Fruit fly (Drosophila melanogaster) whole organism, wandering third instar larva: ENCODE data around the gene CG14253.

Source experiments
- CG9705 ChIP-seq: fragments of 200-800 bp; sonication (Bioruptor generic); optimal IDR thresholded peaks from 2 replicates; lab custom pipeline; 2018; ENCODE audit warnings: missing biosample characterization, mild to moderate bottlenecking, missing genetic modification characterization
- CrebA ChIP-seq: fragments of 200-800 bp; sonication (Bioruptor generic); optimal IDR thresholded peaks from 2 replicates; lab custom pipeline; 2016; ENCODE audit warnings: missing biosample characterization, mild to moderate bottlenecking, missing genetic modification characterization, borderline replicate concordance
- Dfd ChIP-seq: fragments of >200 bp; optimal IDR thresholded peaks from 2 replicates; lab custom pipeline; 2017; ENCODE audit warnings: missing biosample characterization, missing genetic modification characterization
- Dif ChIP-seq: fragments of 200-275, 200-300 bp; sonication (Bioruptor generic); optimal IDR thresholded peaks from 2 replicates; lab custom pipeline; 2018; ENCODE audit warnings: missing biosample characterization, missing genetic modification characterization; ENCODE audit not compliant: partially characterized antibody
- GATAd ChIP-seq: sonication (Bioruptor generic); optimal IDR thresholded peaks from 2 replicates; lab custom pipeline; 2016; ENCODE audit warnings: missing biosample characterization, missing genetic modification characterization
- HLH106 ChIP-seq: fragments of 200-800 bp; optimal IDR thresholded peaks from 3 replicates; lab custom pipeline; 2019; ENCODE audit warnings: missing biosample characterization, mild to moderate bottlenecking, missing genetic modification characterization, moderate library complexity
- Hr78 ChIP-seq: fragments of >200 bp; optimal IDR thresholded peaks from 2 replicates; lab custom pipeline; 2017; ENCODE audit warnings: missing biosample characterization, missing genetic modification characterization
- Jra ChIP-seq: sonication (Bioruptor generic); optimal IDR thresholded peaks from 2 replicates; lab custom pipeline; 2016; ENCODE audit warnings: missing biosample characterization, missing genetic modification characterization
- Mio ChIP-seq: sonication (Bioruptor generic); optimal IDR thresholded peaks from 2 replicates; lab custom pipeline; 2016; ENCODE audit warnings: missing biosample characterization, missing genetic modification characterization
- N ChIP-seq: fragments of >200 bp; optimal IDR thresholded peaks from 2 replicates; lab custom pipeline; 2018; ENCODE audit warnings: missing biosample characterization, missing external identifiers, missing genetic modification characterization
- OdsH ChIP-seq: fragments of 200-800 bp; sonication (Bioruptor generic); optimal IDR thresholded peaks from 2 replicates; lab custom pipeline; 2016; ENCODE audit warnings: missing biosample characterization, mild to moderate bottlenecking, missing genetic modification characterization
- Rel ChIP-seq, 2 experiments: fragments of 200-800 bp; sonication (Bioruptor generic) in 1 of 2; optimal IDR thresholded peaks; 2 replicates in 1 of 2; 3 replicates in 1 of 2; lab custom pipeline; 2016 to 2019; ENCODE audit warnings: mild to moderate bottlenecking in 2 of 2, missing biosample characterization in 2 of 2, missing genetic modification characterization in 2 of 2, moderate library complexity in 1 of 2
- Sp1 ChIP-seq: fragments of 200-800 bp; sonication (Bioruptor generic); optimal IDR thresholded peaks from 3 replicates; lab custom pipeline; 2019; ENCODE audit warnings: missing biosample characterization, mild to moderate bottlenecking, missing genetic modification characterization, moderate library complexity
- Vsx2 ChIP-seq: fragments of 200-300, 225-300 bp; sonication (Bioruptor generic); optimal IDR thresholded peaks from 2 replicates; lab custom pipeline; 2018; ENCODE audit warnings: missing biosample characterization, missing genetic modification characterization; ENCODE audit not compliant: partially characterized antibody
- br ChIP-seq: fragments of 200-800 bp; sonication (Bioruptor generic); optimal IDR thresholded peaks from 2 replicates; lab custom pipeline; 2016; ENCODE audit warnings: missing biosample characterization, missing genetic modification characterization
- brk ChIP-seq: fragments of 200-800 bp; sonication (Bioruptor generic); optimal IDR thresholded peaks from 2 replicates; lab custom pipeline; 2016; ENCODE audit warnings: missing biosample characterization, mild to moderate bottlenecking, missing genetic modification characterization
- dl ChIP-seq, 2 experiments: fragments of 175-275, 200-275 bp in 1 of 2; fragments of 200-275 bp in 1 of 2; sonication (Bioruptor generic); optimal IDR thresholded peaks; lab custom pipeline; 2018; ENCODE audit warnings: mild to moderate bottlenecking in 2 of 2, missing biosample characterization in 2 of 2, missing genetic modification characterization in 2 of 2, moderate library complexity in 2 of 2; ENCODE audit not compliant: partially characterized antibody in 2 of 2, insufficient read depth in 1 of 2
- dmrt93B ChIP-seq: fragments of 200-800 bp; sonication (Bioruptor generic); optimal IDR thresholded peaks from 2 replicates; lab custom pipeline; 2018; ENCODE audit warnings: missing biosample characterization, mild to moderate bottlenecking, missing genetic modification characterization
- dsf ChIP-seq: sonication (Bioruptor generic); optimal IDR thresholded peaks from 2 replicates; lab custom pipeline; 2016; ENCODE audit warnings: missing biosample characterization, missing genetic modification characterization, borderline replicate concordance
- ey ChIP-seq: fragments of 200-800 bp; sonication (Bioruptor generic); optimal IDR thresholded peaks from 2 replicates; lab custom pipeline; 2016; ENCODE audit warnings: missing biosample characterization, missing genetic modification characterization
- foxo ChIP-seq, 2 experiments: fragments of 200-800 bp; sonication (Bioruptor generic); optimal IDR thresholded peaks; 2 replicates in 1 of 2; 3 replicates in 1 of 2; lab custom pipeline; 2016 to 2017; ENCODE audit warnings: missing biosample characterization in 2 of 2, missing genetic modification characterization in 2 of 2
- fru ChIP-seq: fragments of 200-800 bp; sonication (Bioruptor generic); optimal IDR thresholded peaks from 3 replicates; lab custom pipeline; 2016; ENCODE audit warnings: missing biosample characterization, mild to moderate bottlenecking, missing genetic modification characterization
- h ChIP-seq: fragments of 200-800 bp; sonication (Bioruptor generic); optimal IDR thresholded peaks from 3 replicates; lab custom pipeline; 2016; ENCODE audit warnings: missing biosample characterization, mild to moderate bottlenecking, missing genetic modification characterization
- jim ChIP-seq: fragments of 175-275, 200-325 bp; sonication (Bioruptor generic); optimal IDR thresholded peaks from 2 replicates; lab custom pipeline; 2016; ENCODE audit warnings: missing biosample characterization, mild to moderate bottlenecking, missing genetic modification characterization
- lola ChIP-seq: fragments of >200 bp; optimal IDR thresholded peaks from 2 replicates; lab custom pipeline; 2017; ENCODE audit warnings: missing biosample characterization, missing genetic modification characterization
- pan ChIP-seq: fragments of >200 bp; optimal IDR thresholded peaks from 2 replicates; lab custom pipeline; 2017
- psq ChIP-seq: fragments of 200-800 bp; sonication (Bioruptor generic); optimal IDR thresholded peaks from 3 replicates; lab custom pipeline; 2017; ENCODE audit warnings: missing biosample characterization, mild to moderate bottlenecking, missing genetic modification characterization, moderate library complexity
- rgr ChIP-seq: fragments of 200-800 bp; sonication (Bioruptor generic); optimal IDR thresholded peaks from 3 replicates; lab custom pipeline; 2016; ENCODE audit warnings: missing biosample characterization, mild to moderate bottlenecking, missing genetic modification characterization
- sage ChIP-seq: fragments of 200-800 bp; sonication (Bioruptor generic); optimal IDR thresholded peaks from 2 replicates; lab custom pipeline; 2016; ENCODE audit warnings: missing biosample characterization, mild to moderate bottlenecking, missing genetic modification characterization
- sv ChIP-seq: fragments of 200-800 bp; sonication (Bioruptor generic); optimal IDR thresholded peaks from 3 replicates; lab custom pipeline; 2016; ENCODE audit warnings: missing biosample characterization, missing genetic modification characterization
- usp ChIP-seq: fragments of >200 bp; optimal IDR thresholded peaks from 2 replicates; lab custom pipeline; 2017; ENCODE audit warnings: missing biosample characterization, missing genetic modification characterization

Gene CG14253

dm6 chr3R:26978241-26978640 is at the start of gene CG14253, which contains the start of gene CG46313:
TSS of gene CG14253 (plus strand) at chr3R:26978541.
TSS of gene CG46313 (plus strand) at chr3R:26978541.
- TF ChIP-seq pan (lab: Kevin White, UChicago) = no peak
- TF ChIP-seq Sp1 = no peak
- TF ChIP-seq dl (GFP tag; optimal IDR thresholded peaks at IDR 0.05; lab: Kevin White, UChicago; ENCODE audit: insufficient read depth in 1 of 2, partially characterized antibody in 2 of 2) = no peak
- no peak for TF ChIP-seq Mio (GFP tag; lab: Kevin White, UChicago)
- TF ChIP-seq CrebA (GFP tag; lab: Kevin White, UChicago) = no peak
- no peak for TF ChIP-seq brk
- TF ChIP-seq, all 38 proteins: peak for 0

- no peak for TF ChIP-seq Mio (GFP tag; lab: Kevin White, UChicago)
- no peak for TF ChIP-seq fru (GFP tag; lab: Kevin White, UChicago)
- no peak for TF ChIP-seq sv
- TF ChIP-seq brk = no peak
- TF ChIP-seq CG9705 (GFP tag; lab: Kevin White, UChicago) = no peak
- no peak for TF ChIP-seq dmrt93B (GFP tag; lab: Kevin White, UChicago)
- no peak for TF ChIP-seq Hr78 (GFP tag; lab: Kevin White, UChicago)
- no peak for TF ChIP-seq h (GFP tag; lab: Kevin White, UChicago)
- no peak for TF ChIP-seq sage (GFP tag; lab: Kevin White, UChicago)
- no peak for TF ChIP-seq N (GFP tag; lab: Kevin White, UChicago)
- TF ChIP-seq lola = no peak
- TF ChIP-seq usp (GFP tag; lab: Kevin White, UChicago) = no peak
- TF ChIP-seq pan (lab: Kevin White, UChicago) = no peak
- TF ChIP-seq GATAd (GFP tag; lab: Kevin White, UChicago) = no peak
- TF ChIP-seq br (GFP tag; lab: Kevin White, UChicago) = no peak
- no peak for TF ChIP-seq Jra (GFP tag; lab: Kevin White, UChicago)
- TF ChIP-seq, all 38 proteins: peak for 0
Observed at dm6 chr3R:26933885-26934284, 44.5 kb upstream of the CG14253 start.

dm6 chr3R:26934523-26934922 is 43.8 kb upstream of the CG14253 start:
- TF ChIP-seq dl (GFP tag; optimal IDR thresholded peaks at IDR 0.05; lab: Kevin White, UChicago; ENCODE audit: insufficient read depth in 1 of 2, partially characterized antibody in 2 of 2) = no peak
- no peak for TF ChIP-seq Sp1
- TF ChIP-seq jim (GFP tag; lab: Kevin White, UChicago) = no peak
- TF ChIP-seq OdsH = no peak
- TF ChIP-seq usp (GFP tag; lab: Kevin White, UChicago) = no peak
- no peak for TF ChIP-seq dmrt93B (GFP tag; lab: Kevin White, UChicago)
- TF ChIP-seq HLH106 (tag; lab: Kevin White, UChicago) = no peak
- no peak for TF ChIP-seq Dfd (GFP tag; lab: Kevin White, UChicago)
- no peak for TF ChIP-seq psq (GFP tag; lab: Kevin White, UChicago)
- no peak for TF ChIP-seq ey
- no peak for TF ChIP-seq lola
- TF ChIP-seq Jra (GFP tag; lab: Kevin White, UChicago) = no peak
- TF ChIP-seq sage (GFP tag; lab: Kevin White, UChicago) = no peak
- TF ChIP-seq Rel (GFP tag; optimal IDR thresholded peaks at IDR 0.05; lab: Kevin White, UChicago) = no peak
- TF ChIP-seq Rel (tag; optimal IDR thresholded peaks at IDR 0.05; lab: Kevin White, UChicago) = no peak
- TF ChIP-seq dsf (GFP tag; lab: Kevin White, UChicago) = no peak

- TF ChIP-seq psq (GFP tag; lab: Kevin White, UChicago) (no peak), usp (GFP tag; lab: Kevin White, UChicago) (no peak)
- TF ChIP-seq, all 38 proteins: peak for 0
Observed at dm6 chr3R:26935400-26935799, 42.9 kb upstream of the CG14253 start.

- TF ChIP-seq psq (GFP tag; lab: Kevin White, UChicago) = no peak
- TF ChIP-seq br (GFP tag; lab: Kevin White, UChicago) = no peak
- TF ChIP-seq HLH106 (tag; lab: Kevin White, UChicago) = no peak
- TF ChIP-seq foxo (GFP tag; optimal IDR thresholded peaks at IDR 0.05; lab: Kevin White, UChicago) = no peak
- no peak for TF ChIP-seq sv
- TF ChIP-seq dmrt93B (GFP tag; lab: Kevin White, UChicago) = no peak
- TF ChIP-seq dsf (GFP tag; lab: Kevin White, UChicago) = no peak
- TF ChIP-seq Rel (GFP tag; optimal IDR thresholded peaks at IDR 0.05; lab: Kevin White, UChicago) = no peak
- no peak for TF ChIP-seq Rel (tag; optimal IDR thresholded peaks at IDR 0.05; lab: Kevin White, UChicago)
- no peak for TF ChIP-seq CrebA (GFP tag; lab: Kevin White, UChicago)
- no peak for TF ChIP-seq h (GFP tag; lab: Kevin White, UChicago)
- no peak for TF ChIP-seq jim (GFP tag; lab: Kevin White, UChicago)
- TF ChIP-seq Dif = no peak
- TF ChIP-seq Vsx2 = no peak
- TF ChIP-seq rgr (GFP tag; lab: Kevin White, UChicago) = no peak
- TF ChIP-seq OdsH = no peak
- TF ChIP-seq Sp1 = no peak
Observed at dm6 chr3R:26936501-26936900, 41.8 kb upstream of the CG14253 start.
